Worm (Caenorhabditis elegans) whole organism, L1 larva: ENCODE results near the gene slc-36.5.

Experiments
- C04F5.9 ChIP-seq: sonication (generic microtip); optimal IDR thresholded peaks from 2 replicates; lab custom pipeline; 2016; ENCODE audit warnings: missing genetic modification characterization, missing compliant biosample characterization
- C16A3.4 ChIP-seq: fragments of 150-350 bp; optimal IDR thresholded peaks from 2 replicates; lab custom pipeline; 2014; ENCODE audit warnings: missing biosample characterization, missing genetic modification characterization
- aha-1 ChIP-seq: fragments of 150-350 bp; optimal IDR thresholded peaks from 2 replicates; lab custom pipeline; 2014; ENCODE audit warnings: missing biosample characterization, missing genetic modification characterization
- aly-2 ChIP-seq: fragments of 150-350 bp; optimal IDR thresholded peaks from 2 replicates; lab custom pipeline; 2014; ENCODE audit warnings: missing biosample characterization, missing genetic modification characterization
- ama-1 ChIP-seq: fragments of 150-350 bp; optimal IDR thresholded peaks from 2 replicates; lab custom pipeline; 2014
- blmp-1 ChIP-seq: fragments of 150-350 bp; optimal IDR thresholded peaks from 2 replicates; lab custom pipeline; 2014; ENCODE audit warnings: missing biosample characterization, missing genetic modification characterization
- ceh-63 ChIP-seq: fragments of 200-800 bp; sonication (Bioruptor generic); optimal IDR thresholded peaks from 2 replicates; lab custom pipeline; 2018; ENCODE audit warnings: mild to moderate bottlenecking, missing genetic modification characterization, missing compliant biosample characterization
- ceh-82 ChIP-seq, 3 experiments: fragments of 150-350 bp in 1 of 3; sonication (generic microtip) in 2 of 3; optimal IDR thresholded peaks; 2 replicates each; lab custom pipeline; 2014 to 2017; ENCODE audit warnings: missing biosample characterization in 3 of 3, missing genetic modification characterization in 3 of 3
- ceh-88 ChIP-seq: fragments of 200-800 bp; sonication (Bioruptor generic); IDR thresholded peaks from 2 replicates; pipeline ENCODE4 v1.3.6; 2022; ENCODE audit warnings: missing genetic modification characterization, missing compliant biosample characterization
- dpl-1 ChIP-seq, 3 experiments: fragments of 150-350 bp in 2 of 3; sonication (generic microtip) in 1 of 3; optimal IDR thresholded peaks; 2 replicates each; lab custom pipeline; 2014 to 2017; ENCODE audit warnings: missing biosample characterization in 3 of 3, missing genetic modification characterization in 3 of 3, missing genetic modification reagents in 3 of 3
- dsc-1 ChIP-seq: sonication (generic microtip); optimal IDR thresholded peaks from 2 replicates; lab custom pipeline; 2016; ENCODE audit warnings: mild to moderate bottlenecking, missing genetic modification characterization, missing compliant biosample characterization
- efl-1 ChIP-seq, 4 experiments: fragments of 150-350 bp; optimal IDR thresholded peaks in 3 of 4; peaks in 1 of 4; 1 replicate in 1 of 4; 2 replicates in 3 of 4; lab custom pipeline; 2014; ENCODE audit warnings: missing biosample characterization in 2 of 4, missing genetic modification characterization in 2 of 4, missing genetic modification reagents in 2 of 4
- egl-27 ChIP-seq, 2 experiments: fragments of 150-350 bp in 1 of 2; sonication (generic microtip); optimal IDR thresholded peaks; 3 replicates each; lab custom pipeline; 2017 to 2018; ENCODE audit warnings: missing biosample characterization in 2 of 2, missing genetic modification characterization in 2 of 2, missing genetic modification reagents in 2 of 2
- elt-3 ChIP-seq, 6 experiments: fragments of 150-350 bp in 1 of 6; sonication (generic microtip); optimal IDR thresholded peaks; 2 replicates each; lab custom pipeline; 2017 to 2018; ENCODE audit warnings: missing biosample characterization in 6 of 6, missing genetic modification characterization in 6 of 6, inconsistent platforms in 1 of 6
- ets-5 ChIP-seq: fragments of 200-800 bp; sonication (Bioruptor generic); IDR thresholded peaks from 2 replicates; pipeline ENCODE4 v1.3.6; 2022; ENCODE audit warnings: missing genetic modification characterization, missing compliant biosample characterization
- fkh-10 ChIP-seq: sonication (generic microtip); optimal IDR thresholded peaks from 2 replicates; lab custom pipeline; 2017; ENCODE audit warnings: missing biosample characterization, missing genetic modification reagents, missing genetic modification characterization
- fos-1 ChIP-seq: fragments of 150-350 bp; optimal IDR thresholded peaks from 2 replicates; lab custom pipeline; 2014; ENCODE audit warnings: missing biosample characterization, missing genetic modification characterization
- hlh-17 ChIP-seq: fragments of 200-800 bp; sonication (Bioruptor generic); optimal IDR thresholded peaks from 2 replicates; lab custom pipeline; 2018; ENCODE audit warnings: missing genetic modification characterization, mild to moderate bottlenecking, missing compliant biosample characterization, moderate library complexity, borderline replicate concordance
- hlh-4 ChIP-seq: sonication (generic microtip); optimal IDR thresholded peaks from 2 replicates; lab custom pipeline; 2016; ENCODE audit warnings: mild to moderate bottlenecking, missing genetic modification characterization, missing compliant biosample characterization
- irx-1 ChIP-seq: sonication (generic microtip); optimal IDR thresholded peaks from 2 replicates; lab custom pipeline; 2016; ENCODE audit warnings: missing genetic modification characterization, missing compliant biosample characterization
- isw-1 ChIP-seq: fragments of 200-800 bp; sonication (Bioruptor generic); IDR thresholded peaks from 2 replicates; pipeline ENCODE4 v1.3.6; 2022; ENCODE audit warnings: missing genetic modification characterization, missing compliant biosample characterization
- lin-13 ChIP-seq: fragments of 150-350 bp; optimal IDR thresholded peaks from 2 replicates; lab custom pipeline; 2014; ENCODE audit warnings: missing biosample characterization, missing genetic modification reagents, missing genetic modification characterization
- lin-14 ChIP-seq: fragments of 200-800 bp; sonication (Bioruptor generic); optimal IDR thresholded peaks from 2 replicates; lab custom pipeline; 2018; ENCODE audit warnings: mild to moderate bottlenecking, missing genetic modification characterization, moderate library complexity, missing compliant biosample characterization
- lin-15B ChIP-seq: fragments of 150-350 bp; sonication (generic microtip); optimal IDR thresholded peaks from 3 replicates; lab custom pipeline; 2014; ENCODE audit warnings: missing biosample characterization, missing genetic modification characterization
- lin-35 ChIP-seq, 2 experiments: fragments of 150-350 bp; optimal IDR thresholded peaks; 2 replicates each; lab custom pipeline; 2014; ENCODE audit warnings: missing biosample characterization in 2 of 2, missing genetic modification characterization in 2 of 2, missing genetic modification reagents in 2 of 2
- lir-3 ChIP-seq: sonication (generic microtip); optimal IDR thresholded peaks from 2 replicates; lab custom pipeline; 2016; ENCODE audit warnings: mild to moderate bottlenecking, missing genetic modification characterization, moderate library complexity, missing compliant biosample characterization; ENCODE audit not compliant: poor library complexity
- lsy-2 ChIP-seq, 2 experiments: fragments of 150-350 bp; optimal IDR thresholded peaks; 2 replicates each; lab custom pipeline; 2014; ENCODE audit warnings: missing biosample characterization in 2 of 2, missing genetic modification characterization in 2 of 2
- mab-9 ChIP-seq: fragments of 200-800 bp; sonication (Bioruptor generic); IDR thresholded peaks from 2 replicates; pipeline ENCODE4 v1.3.6; 2022; ENCODE audit warnings: missing genetic modification reagents, missing genetic modification characterization, missing compliant biosample characterization
- mdl-1 ChIP-seq, 2 experiments: fragments of 150-350 bp; optimal IDR thresholded peaks; 2 replicates each; lab custom pipeline; 2014 to 2017; ENCODE audit warnings: missing biosample characterization in 2 of 2, missing genetic modification characterization in 2 of 2, inconsistent platforms in 1 of 2
- mef-2 ChIP-seq: fragments of 150-350 bp; optimal IDR thresholded peaks from 2 replicates; lab custom pipeline; 2014; ENCODE audit warnings: missing biosample characterization, missing genetic modification characterization
- mep-1 ChIP-seq: fragments of 150-350 bp; optimal IDR thresholded peaks from 2 replicates; lab custom pipeline; 2014; ENCODE audit warnings: missing biosample characterization, missing genetic modification characterization
- nhr-11 ChIP-seq: fragments of 150-350 bp; optimal IDR thresholded peaks from 2 replicates; lab custom pipeline; 2014; ENCODE audit warnings: missing biosample characterization, missing genetic modification characterization
- nhr-19 ChIP-seq: fragments of 200-800 bp; sonication (Bioruptor generic); conservative IDR thresholded peaks from 2 replicates; pipeline ENCODE4 v1.3.6; 2022; ENCODE audit warnings: missing genetic modification characterization, missing compliant biosample characterization
- nhr-20 ChIP-seq: sonication (generic microtip); optimal IDR thresholded peaks from 2 replicates; lab custom pipeline; 2016; ENCODE audit warnings: mild to moderate bottlenecking, missing genetic modification characterization, missing compliant biosample characterization
- nhr-237 ChIP-seq: fragments of 150-350 bp; optimal IDR thresholded peaks from 2 replicates; lab custom pipeline; 2014; ENCODE audit warnings: missing biosample characterization, missing genetic modification characterization
- nhr-47 ChIP-seq: sonication (generic microtip); optimal IDR thresholded peaks from 2 replicates; lab custom pipeline; 2016; ENCODE audit warnings: mild to moderate bottlenecking, missing genetic modification characterization, moderate library complexity, missing compliant biosample characterization
- nhr-71 ChIP-seq: sonication (generic microtip); optimal IDR thresholded peaks from 2 replicates; lab custom pipeline; 2016; ENCODE audit warnings: mild to moderate bottlenecking, missing genetic modification characterization, moderate library complexity, missing compliant biosample characterization
- nhr-76 ChIP-seq: sonication (generic microtip); optimal IDR thresholded peaks from 2 replicates; lab custom pipeline; 2017; ENCODE audit warnings: missing biosample characterization, missing genetic modification characterization
- nhr-90 ChIP-seq: sonication (generic microtip); optimal IDR thresholded peaks from 2 replicates; lab custom pipeline; 2016; ENCODE audit warnings: mild to moderate bottlenecking, missing genetic modification characterization, missing compliant biosample characterization; ENCODE audit not compliant: poor library complexity
- pax-3 ChIP-seq: fragments of 200-800 bp; sonication (Bioruptor generic); optimal IDR thresholded peaks from 2 replicates; lab custom pipeline; 2018; ENCODE audit warnings: mild to moderate bottlenecking, missing genetic modification characterization, moderate library complexity, missing compliant biosample characterization
- rnt-1 ChIP-seq: sonication (generic microtip); optimal IDR thresholded peaks from 2 replicates; lab custom pipeline; 2016; ENCODE audit warnings: mild to moderate bottlenecking, missing genetic modification characterization, moderate library complexity, missing compliant biosample characterization
- skn-1 ChIP-seq: fragments of 150-350 bp; optimal IDR thresholded peaks from 2 replicates; lab custom pipeline; 2014; ENCODE audit warnings: missing biosample characterization, missing genetic modification characterization
- snpc-4 ChIP-seq: fragments of 150-350 bp; optimal IDR thresholded peaks from 2 replicates; lab custom pipeline; 2014; ENCODE audit warnings: missing biosample characterization, missing genetic modification characterization
- snu-23 ChIP-seq: sonication (generic microtip); optimal IDR thresholded peaks from 2 replicates; lab custom pipeline; 2016; ENCODE audit warnings: missing genetic modification characterization, missing compliant biosample characterization
- sox-4 ChIP-seq: sonication (generic microtip); optimal IDR thresholded peaks from 2 replicates; lab custom pipeline; 2016; ENCODE audit warnings: missing genetic modification characterization, missing compliant biosample characterization
- sup-37 ChIP-seq: fragments of 200-800 bp; sonication (Bioruptor generic); optimal IDR thresholded peaks from 2 replicates; lab custom pipeline; 2018; ENCODE audit warnings: mild to moderate bottlenecking, missing genetic modification characterization, missing compliant biosample characterization
- swsn-7 ChIP-seq: sonication (generic microtip); optimal IDR thresholded peaks from 2 replicates; lab custom pipeline; 2016; ENCODE audit warnings: missing genetic modification characterization, missing compliant biosample characterization
- unc-130 ChIP-seq: fragments of 150-350 bp; optimal IDR thresholded peaks from 2 replicates; lab custom pipeline; 2017; ENCODE audit warnings: missing biosample characterization, missing genetic modification characterization, inconsistent platforms
- unc-86 ChIP-seq: sonication (generic microtip); optimal IDR thresholded peaks from 2 replicates; lab custom pipeline; 2016; ENCODE audit warnings: missing genetic modification characterization, missing compliant biosample characterization
- unc-98 ChIP-seq: fragments of 200-800 bp; sonication (Bioruptor generic); IDR thresholded peaks from 2 replicates; pipeline ENCODE4 v1.3.6; 2022; ENCODE audit warnings: missing genetic modification characterization, missing compliant biosample characterization
- xbp-1 ChIP-seq: sonication (generic microtip); optimal IDR thresholded peaks from 2 replicates; lab custom pipeline; 2016; ENCODE audit warnings: missing genetic modification characterization, missing compliant biosample characterization
- ztf-11 ChIP-seq, 2 experiments: sonication (generic microtip); optimal IDR thresholded peaks; 2 replicates each; lab custom pipeline; 2016 to 2017; ENCODE audit warnings: missing genetic modification characterization in 2 of 2, missing biosample characterization in 1 of 2, missing compliant biosample characterization in 1 of 2
- ztf-4 ChIP-seq: fragments of 150-350 bp; optimal IDR thresholded peaks from 2 replicates; lab custom pipeline; 2014; ENCODE audit warnings: missing biosample characterization, missing genetic modification characterization

The slc-36.5 gene

ce11 chrII:6853059-6853466 is 23.8 kb downstream of the slc-36.5 start:
- TF ChIP-seq hlh-17 (GFP tag; lab: Kevin White, UChicago) (no peak), swsn-7 (tag; lab: Kevin White, UChicago) (peak; percentile 67), aha-1 (tag; lab: Kevin White, UChicago) (no peak), sox-4 (tag; lab: Kevin White, UChicago) (peak; percentile 32), mep-1 (peak; percentile 68), lir-3 (tag; lab: Kevin White, UChicago) (peak; percentile 20), mab-9 (GFP tag; lab: Robert Waterston, UW) (peak; percentile 61), hlh-4 (tag; lab: Kevin White, UChicago) (no peak), ets-5 (no peak), unc-98 (GFP tag; lab: Robert Waterston, UW) (no peak), egl-27 (tag; optimal IDR thresholded peaks at IDR 0.05; lab: Kevin White, UChicago) (peak; percentile 67 to 69), nhr-47 (peak; percentile 80), dsc-1 (tag; lab: Kevin White, UChicago) (peak; percentile 70), nhr-71 (tag; lab: Kevin White, UChicago) (peak; percentile 79), elt-3 (tag; optimal IDR thresholded peaks at IDR 0.05; lab: Kevin White, UChicago) (no peak), C16A3.4 (tag; lab: Kevin White, UChicago) (peak; percentile 75), unc-130 (tag; lab: Kevin White, UChicago) (peak; percentile 15), lin-14 (GFP tag; lab: Kevin White, UChicago) (peak; percentile 84), ceh-82 (tag; optimal IDR thresholded peaks at IDR 0.05; lab: Kevin White, UChicago) (peak; percentile 58 to 82 (median 69)), fos-1 (tag; lab: Kevin White, UChicago) (peak; percentile 44), sup-37 (GFP tag; lab: Kevin White, UChicago) (no peak), nhr-11 (tag; lab: Kevin White, UChicago) (no peak), lin-35 (GFP tag; optimal IDR thresholded peaks at IDR 0.05; lab: Kevin White, UChicago) (peak; percentile 35 to 83), nhr-76 (tag; lab: Kevin White, UChicago) (no peak), ztf-11 (tag; optimal IDR thresholded peaks at IDR 0.05; lab: Kevin White, UChicago) (peak in 1 of 2 experiments; percentile 10), lin-15B (tag; lab: Kevin White, UChicago) (no peak), nhr-20 (tag; lab: Kevin White, UChicago) (peak; percentile 79), ama-1 (peak; percentile 51), xbp-1 (peak; percentile 54), nhr-237 (tag; lab: Kevin White, UChicago) (peak; percentile 27), aly-2 (tag; lab: Kevin White, UChicago) (peak; percentile 18), ceh-63 (GFP tag; lab: Kevin White, UChicago) (no peak), snu-23 (GFP tag; lab: Kevin White, UChicago) (peak; percentile 85), unc-86 (tag; lab: Kevin White, UChicago) (peak; percentile 44), ztf-4 (tag; lab: Kevin White, UChicago) (no peak), ceh-88 (GFP tag; lab: Robert Waterston, UW) (peak; percentile 63), blmp-1 (tag; lab: Kevin White, UChicago) (peak; percentile 18), efl-1 (optimal IDR thresholded peaks at IDR 0.05; lab: Kevin White, UChicago) (peak; percentile 51 to 57), efl-1 (GFP tag; optimal IDR thresholded peaks at IDR 0.05 in 1 of 2; lab: Kevin White, UChicago) (peak; percentile 25 to 57), mef-2 (tag; lab: Kevin White, UChicago) (no peak), snpc-4 (tag; lab: Kevin White, UChicago) (peak; percentile 44), dpl-1 (GFP tag; optimal IDR thresholded peaks at IDR 0.05; lab: Kevin White, UChicago) (peak in 2 of 3 experiments; percentile 36 to 47), irx-1 (tag; lab: Kevin White, UChicago) (peak; percentile 50), skn-1 (peak; percentile 50), lsy-2 (tag; optimal IDR thresholded peaks at IDR 0.05; lab: Kevin White, UChicago) (peak; percentile 44 to 75), fkh-10 (peak; percentile 44), nhr-19 (peak; percentile 79), lin-13 (GFP tag; lab: Kevin White, UChicago) (peak; percentile 78), mdl-1 (tag; optimal IDR thresholded peaks at IDR 0.05; lab: Kevin White, UChicago) (peak in 1 of 2 experiments; percentile 75), rnt-1 (peak; percentile 82), pax-3 (no peak), nhr-90 (tag; lab: Kevin White, UChicago) (peak; percentile 59), isw-1 (GFP tag; lab: Robert Waterston, UW) (peak; percentile 57), C04F5.9 (tag; lab: Kevin White, UChicago) (peak; percentile 6)
